Fruit fly (Drosophila melanogaster) whole organism, prepupa: ENCODE results near the gene Pde9.
A peak's percentile ranks its signal among the peaks of the same experiment; 100 is the strongest.

Experiments
- CG10631 ChIP-seq: fragments of 200-800 bp; sonication (Bioruptor generic); optimal IDR thresholded peaks from 2 replicates; lab custom pipeline; 2016; ENCODE audit warnings: missing biosample characterization, missing genetic modification characterization
- CG10669 ChIP-seq: fragments of 200-800 bp; sonication (Bioruptor generic); optimal IDR thresholded peaks from 3 replicates; lab custom pipeline; 2018; ENCODE audit warnings: missing biosample characterization, mild to moderate bottlenecking, missing genetic modification characterization, moderate library complexity
- CG11294 ChIP-seq: fragments of 200-800 bp; sonication (Bioruptor generic); IDR thresholded peaks from 2 replicates; pipeline ENCODE4 v1.3.6; 2022; ENCODE audit warnings: missing biosample characterization, missing genetic modification characterization
- CG15336 ChIP-seq: fragments of 200-800 bp; sonication (Bioruptor generic); IDR thresholded peaks from 2 replicates; pipeline ENCODE4 v1.3.6; 2022; ENCODE audit warnings: missing biosample characterization, missing genetic modification characterization
- CG16779 ChIP-seq: fragments of 200-800 bp; sonication (Bioruptor generic); optimal IDR thresholded peaks from 3 replicates; lab custom pipeline; 2017; ENCODE audit warnings: missing biosample characterization, mild to moderate bottlenecking, missing genetic modification characterization
- CG31627 ChIP-seq: fragments of 200-800 bp; sonication (Bioruptor generic); optimal IDR thresholded peaks from 3 replicates; lab custom pipeline; 2016; ENCODE audit warnings: missing biosample characterization, missing genetic modification characterization
- CG32006 ChIP-seq: fragments of 200-800 bp; sonication (Bioruptor generic); optimal IDR thresholded peaks from 3 replicates; lab custom pipeline; 2017; ENCODE audit warnings: missing biosample characterization, mild to moderate bottlenecking, missing genetic modification characterization
- CG34406 ChIP-seq: fragments of 200-800 bp; sonication (Bioruptor generic); optimal IDR thresholded peaks from 3 replicates; lab custom pipeline; 2016; ENCODE audit warnings: missing biosample characterization, missing genetic modification characterization
- CG3919 ChIP-seq: fragments of 200-800 bp; sonication (Bioruptor generic); optimal IDR thresholded peaks from 3 replicates; lab custom pipeline; 2016; ENCODE audit warnings: missing biosample characterization, missing genetic modification characterization
- CG4318 ChIP-seq: fragments of 200-800 bp; sonication (Bioruptor generic); optimal IDR thresholded peaks from 3 replicates; lab custom pipeline; 2017; ENCODE audit warnings: missing biosample characterization, mild to moderate bottlenecking, missing genetic modification characterization
- CG6163 ChIP-seq: fragments of 200-800 bp; sonication (Bioruptor generic); IDR thresholded peaks from 3 replicates; pipeline ENCODE4 v1.3.6; 2022; ENCODE audit warnings: missing biosample characterization, missing genetic modification characterization
- CG6276 ChIP-seq: fragments of 200-800 bp; sonication (Bioruptor generic); optimal IDR thresholded peaks from 2 replicates; lab custom pipeline; 2017; ENCODE audit warnings: missing biosample characterization, mild to moderate bottlenecking, missing genetic modification characterization
- CG6792 ChIP-seq: fragments of 200-800 bp; sonication (Bioruptor generic); optimal IDR thresholded peaks from 3 replicates; lab custom pipeline; 2016; ENCODE audit warnings: missing biosample characterization, missing genetic modification characterization
- CG7368 ChIP-seq: fragments of 200-800 bp; sonication (Bioruptor generic); optimal IDR thresholded peaks from 3 replicates; lab custom pipeline; 2016; ENCODE audit warnings: missing biosample characterization, missing genetic modification characterization
- CG8319 ChIP-seq: fragments of 200-800 bp; sonication (Bioruptor generic); optimal IDR thresholded peaks from 3 replicates; lab custom pipeline; 2016; ENCODE audit warnings: missing biosample characterization, missing genetic modification characterization
- CG8632 ChIP-seq: fragments of 200-800 bp; sonication (Bioruptor generic); optimal IDR thresholded peaks from 3 replicates; lab custom pipeline; 2016; ENCODE audit warnings: missing biosample characterization, missing genetic modification characterization
- CG9139 ChIP-seq: fragments of 200-800 bp; sonication (Bioruptor generic); optimal IDR thresholded peaks from 3 replicates; lab custom pipeline; 2017; ENCODE audit warnings: missing biosample characterization, mild to moderate bottlenecking, missing genetic modification characterization
- Eip93F ChIP-seq: fragments of 200-800 bp; sonication (Bioruptor generic); optimal IDR thresholded peaks from 2 replicates; lab custom pipeline; 2016; ENCODE audit warnings: missing biosample characterization, mild to moderate bottlenecking, missing genetic modification characterization
- Ets96B ChIP-seq: fragments of 200-800 bp; optimal IDR thresholded peaks from 2 replicates; lab custom pipeline; 2019; ENCODE audit warnings: missing biosample characterization, mild to moderate bottlenecking, missing genetic modification characterization, moderate library complexity
- Hr38 ChIP-seq: sonication (Bioruptor generic); optimal IDR thresholded peaks from 2 replicates; lab custom pipeline; 2016; ENCODE audit warnings: missing biosample characterization, missing genetic modification characterization
- Hr39 ChIP-seq: fragments of 200-800 bp; sonication (Bioruptor generic); optimal IDR thresholded peaks from 2 replicates; lab custom pipeline; 2016; ENCODE audit warnings: missing biosample characterization, missing genetic modification characterization
- OdsH ChIP-seq: fragments of 200-800 bp; sonication (Bioruptor generic); optimal IDR thresholded peaks from 3 replicates; lab custom pipeline; 2016; ENCODE audit warnings: missing biosample characterization, missing genetic modification characterization
- Sox14 ChIP-seq: fragments of 200-800 bp; sonication (Bioruptor generic); optimal IDR thresholded peaks from 3 replicates; lab custom pipeline; 2016; ENCODE audit warnings: missing biosample characterization, missing genetic modification characterization
- Sox15 ChIP-seq: fragments of 200-800 bp; sonication (Bioruptor generic); optimal IDR thresholded peaks from 3 replicates; lab custom pipeline; 2016; ENCODE audit warnings: missing biosample characterization, missing genetic modification characterization
- achi ChIP-seq: fragments of 200-800 bp; sonication (Bioruptor generic); optimal IDR thresholded peaks from 3 replicates; lab custom pipeline; 2016; ENCODE audit warnings: missing biosample characterization, missing genetic modification characterization
- cyc ChIP-seq: fragments of 200-800 bp; sonication (Bioruptor generic); optimal IDR thresholded peaks from 3 replicates; lab custom pipeline; 2016; ENCODE audit warnings: missing biosample characterization, missing genetic modification characterization
- eg ChIP-seq: fragments of 200-800 bp; sonication (Bioruptor generic); IDR thresholded peaks from 3 replicates; pipeline ENCODE4 v1.3.6; 2022; ENCODE audit warnings: missing biosample characterization, missing genetic modification characterization
- esn ChIP-seq: fragments of 200-800 bp; sonication (Bioruptor generic); optimal IDR thresholded peaks from 2 replicates; lab custom pipeline; 2016; ENCODE audit warnings: missing biosample characterization, mild to moderate bottlenecking, missing genetic modification characterization, moderate library complexity
- fd59A ChIP-seq: fragments of 200-800 bp; sonication (Bioruptor generic); optimal IDR thresholded peaks from 2 replicates; lab custom pipeline; 2017; ENCODE audit warnings: missing biosample characterization, mild to moderate bottlenecking, missing genetic modification characterization, missing genetic modification reagents
- fkh ChIP-seq: fragments of 200-800 bp; sonication (Bioruptor generic); optimal IDR thresholded peaks from 3 replicates; lab custom pipeline; 2017; ENCODE audit warnings: missing biosample characterization, mild to moderate bottlenecking, missing genetic modification characterization, moderate library complexity
- lz ChIP-seq: fragments of 200-800 bp; sonication (Bioruptor generic); optimal IDR thresholded peaks from 3 replicates; lab custom pipeline; 2016; ENCODE audit warnings: missing biosample characterization, missing genetic modification characterization
- salr ChIP-seq, 2 experiments: fragments of 200-800 bp; sonication (Bioruptor generic); optimal IDR thresholded peaks; 3 replicates each; lab custom pipeline; 2016 to 2018; ENCODE audit warnings: missing biosample characterization in 2 of 2, missing genetic modification characterization in 2 of 2, mild to moderate bottlenecking in 1 of 2
- svp ChIP-seq: fragments of 200-800 bp; sonication (Bioruptor generic); peaks from one replicate; lab custom pipeline; 2016; ENCODE audit warnings: missing biosample characterization, missing genetic modification characterization
- topi ChIP-seq: fragments of 200-800 bp; sonication (Bioruptor generic); optimal IDR thresholded peaks from 3 replicates; lab custom pipeline; 2016; ENCODE audit warnings: missing biosample characterization, missing genetic modification characterization
- vri ChIP-seq: fragments of 200-800 bp; sonication (Bioruptor generic); optimal IDR thresholded peaks from 3 replicates; lab custom pipeline; 2016; ENCODE audit warnings: missing biosample characterization, mild to moderate bottlenecking, missing genetic modification characterization

The Pde9 gene

DNA sequence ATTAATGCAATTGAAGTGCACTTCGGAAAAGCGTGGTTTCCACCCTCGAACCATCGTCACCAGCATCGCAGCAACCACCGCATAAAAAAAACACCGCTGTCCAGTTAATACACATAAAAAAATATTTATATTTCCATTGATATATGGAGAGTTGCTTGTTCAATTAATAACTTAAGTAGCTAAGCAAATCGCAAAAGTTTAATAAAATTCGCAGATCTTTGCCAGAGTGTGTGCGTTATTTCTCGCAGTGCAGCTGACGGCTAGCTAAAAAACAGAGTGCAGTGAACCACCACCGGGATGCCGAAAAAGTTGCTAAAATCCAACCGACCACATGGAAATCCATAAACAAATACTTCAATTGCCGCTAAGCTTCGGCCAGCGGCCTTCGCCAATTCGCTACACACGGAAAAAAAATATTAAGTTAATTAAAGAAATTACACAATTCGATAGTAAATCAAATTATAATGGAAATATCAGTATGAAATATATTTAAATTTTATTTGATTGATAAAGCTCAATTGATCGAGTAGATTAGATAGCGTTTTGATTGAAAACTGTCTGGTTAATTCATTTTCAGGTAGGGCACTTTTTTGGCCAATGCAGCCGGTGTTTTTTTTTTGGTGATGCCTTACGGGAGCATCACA, 26.3 kb upstream of the Pde9 start (continued):
- TF ChIP-seq CG10631 (GFP tag; lab: Kevin White, UChicago) (no peak), CG6163 (GFP tag; lab: Robert Waterston, UW) (peak; percentile 36; the same call in 1 of the 3 replicates), topi (peak; percentile 36), Eip93F (GFP tag; lab: Kevin White, UChicago) (no peak), lz (peak; percentile 3), eg (GFP tag; lab: Robert Waterston, UW) (no peak), esn (GFP tag; lab: Kevin White, UChicago) (peak; percentile 43), Sox14 (peak; percentile 1), OdsH (GFP tag; lab: Kevin White, UChicago) (no peak), CG15336 (GFP tag; lab: Robert Waterston, UW) (no peak), CG6276 (GFP tag; lab: Kevin White, UChicago) (no peak), svp (GFP tag; lab: Kevin White, UChicago) (peak; percentile 68)
- TF ChIP-seq, all 60 proteins: peak for 14

DNA sequence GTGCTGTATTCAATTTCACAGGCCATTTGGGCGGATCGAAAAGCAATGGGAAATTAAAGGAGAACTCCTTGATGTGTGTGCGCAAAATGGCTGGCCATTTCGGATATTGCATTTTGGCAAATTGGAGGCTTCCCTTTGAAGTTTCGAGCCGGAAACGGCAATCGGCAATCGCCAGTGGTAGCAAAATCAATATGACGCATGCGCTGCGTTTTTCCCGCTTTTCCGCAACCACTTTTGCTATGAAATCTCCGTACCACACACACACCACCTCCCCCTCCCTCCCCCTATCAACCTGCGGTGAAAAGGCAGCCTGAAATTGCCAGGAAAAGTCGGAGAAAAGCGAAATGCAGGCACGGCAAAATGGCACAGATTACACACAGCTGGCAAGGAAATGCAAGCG, 25.2 kb upstream of the Pde9 start:
- TF ChIP-seq CG10631 (GFP tag; lab: Kevin White, UChicago): no peak
- no peak for TF ChIP-seq vri (GFP tag; lab: Kevin White, UChicago)
- no peak for TF ChIP-seq CG31627 (GFP tag; lab: Kevin White, UChicago)
- TF ChIP-seq cyc: no peak
- TF ChIP-seq CG8632 (GFP tag; lab: Kevin White, UChicago): no peak
- no peak for TF ChIP-seq CG4318
- TF ChIP-seq CG32006 (GFP tag; lab: Kevin White, UChicago): no peak
- no peak for TF ChIP-seq Sox15 (GFP tag; lab: Kevin White, UChicago)
- TF ChIP-seq CG34406 (GFP tag; lab: Kevin White, UChicago): no peak
- TF ChIP-seq Eip93F (GFP tag; lab: Kevin White, UChicago): no peak
- no peak for TF ChIP-seq CG9139
- TF ChIP-seq CG7368 (GFP tag; lab: Kevin White, UChicago): no peak

DNA sequence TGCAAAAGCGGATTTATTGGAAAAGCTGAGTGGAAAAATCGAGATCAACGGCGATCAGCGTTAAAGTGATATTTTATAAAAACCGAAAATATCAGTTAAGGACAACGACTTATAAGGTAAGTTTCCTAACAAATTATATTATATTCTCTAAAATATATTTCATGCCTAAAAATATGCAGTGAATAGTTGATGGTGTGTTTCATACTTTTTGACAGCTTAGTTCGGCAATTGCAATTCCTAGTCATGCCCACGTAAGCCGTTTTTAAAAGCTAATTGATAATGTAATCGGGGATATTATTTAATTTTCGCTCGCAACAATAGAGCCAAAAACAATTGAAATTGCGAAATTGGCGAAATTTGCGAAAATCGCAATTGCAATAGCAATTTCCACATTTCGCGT, 22.5 kb upstream of the Pde9 start:
- TF ChIP-seq CG6792 (GFP tag; lab: Kevin White, UChicago) (no peak), achi (no peak), CG3919 (GFP tag; lab: Kevin White, UChicago) (no peak)

DNA sequence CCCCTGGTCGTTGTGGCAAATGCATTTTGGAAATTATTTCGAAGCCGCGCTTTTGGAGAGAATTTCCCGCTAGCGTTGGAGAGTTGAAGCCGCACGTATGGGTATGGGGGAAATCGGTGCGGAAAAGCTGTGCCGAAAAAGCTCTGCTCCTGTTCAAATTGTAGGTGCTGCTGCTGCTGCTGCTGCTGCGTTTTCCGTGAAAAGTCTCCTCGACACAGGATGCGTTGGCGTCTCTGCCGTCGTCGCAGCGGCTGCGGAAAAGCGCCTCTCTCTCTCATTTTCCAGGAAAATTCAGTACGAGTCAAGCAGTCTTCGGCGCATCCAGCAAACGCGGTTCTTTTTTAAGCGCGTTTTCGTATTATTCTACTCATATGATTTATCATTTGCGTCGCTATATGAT, 20.1 kb upstream of the Pde9 start, which contains the start of gene fne:
TSS of gene fne (plus strand) at position 301 of the 400 bp plus-strand sequence.
- TF ChIP-seq Hr38 (GFP tag; lab: Kevin White, UChicago): no peak
- TF ChIP-seq CG16779: no peak
- TF ChIP-seq CG3919 (GFP tag; lab: Kevin White, UChicago): no peak
- no peak for TF ChIP-seq CG10669 (GFP tag; lab: Kevin White, UChicago)
- TF ChIP-seq CG11294 (GFP tag; lab: Robert Waterston, UW): no peak
- no peak for TF ChIP-seq CG8319 (GFP tag; lab: Kevin White, UChicago)
- no peak for TF ChIP-seq CG6276 (GFP tag; lab: Kevin White, UChicago)
- TF ChIP-seq fkh (GFP tag; lab: Kevin White, UChicago): no peak
- no peak for TF ChIP-seq salr (GFP tag; optimal IDR thresholded peaks at IDR 0.05; lab: Kevin White, UChicago)
- TF ChIP-seq CG9139: no peak
- no peak for TF ChIP-seq Ets96B (tag; lab: Kevin White, UChicago)
- TF ChIP-seq Eip93F (GFP tag; lab: Kevin White, UChicago): no peak
- TF ChIP-seq CG31627 (GFP tag; lab: Kevin White, UChicago): no peak
- TF ChIP-seq Hr39 (GFP tag; lab: Kevin White, UChicago): no peak
- no peak for TF ChIP-seq fd59A
